Worm (Caenorhabditis elegans): Measurements from ENCODE around the gene sre-26.

ce11 chrII:12410107-12410506 lies 10.3 kb downstream of the sre-26 start, which contains the start of gene F57G9.3:
- TF ChIP-seq pha-4 (tag; optimal IDR thresholded peaks at IDR 0.05) (no peak), nhr-237 (tag; optimal IDR thresholded peaks at IDR 0.05) (no peak), blmp-1 (tag; optimal IDR thresholded peaks at IDR 0.05) (no peak)
